Worm (Caenorhabditis elegans) whole organism, L4 larva: ENCODE results near the gene chk-1.
A peak's percentile ranks its signal among the peaks of the same experiment; 100 is the strongest.

Experiments used
- D1046.2 ChIP-seq: fragments of 200-800 bp; sonication (Bioruptor generic); IDR thresholded peaks from 2 replicates; pipeline ENCODE4 v1.3.6; 2022; ENCODE audit warnings: missing genetic modification characterization, missing compliant biosample characterization
- F10B5.3 ChIP-seq: sonication (generic microtip); optimal IDR thresholded peaks from 2 replicates; lab custom pipeline; 2016; ENCODE audit warnings: mild to moderate bottlenecking, missing genetic modification characterization, missing compliant biosample characterization
- F26F4.8 ChIP-seq: fragments of 200-800 bp; sonication (Bioruptor generic); conservative IDR thresholded peaks from 2 replicates; pipeline ENCODE4 v1.3.6; 2022; ENCODE audit warnings: missing genetic modification characterization, missing compliant biosample characterization
- F49E8.2 ChIP-seq: sonication (generic microtip); optimal IDR thresholded peaks from 2 replicates; lab custom pipeline; 2016; ENCODE audit warnings: missing compliant biosample characterization, mild to moderate bottlenecking, missing genetic modification characterization, borderline replicate concordance
- R02D3.7 ChIP-seq: fragments of 150-350 bp; sonication (generic microtip); optimal IDR thresholded peaks from 3 replicates; lab custom pipeline; 2014; ENCODE audit warnings: missing biosample characterization, missing genetic modification characterization
- T20F7.1 ChIP-seq: fragments of 200-800 bp; sonication (Bioruptor generic); optimal IDR thresholded peaks from 2 replicates; lab custom pipeline; 2018; ENCODE audit warnings: mild to moderate bottlenecking, missing genetic modification characterization, missing compliant biosample characterization
- Y48G9A.11 ChIP-seq: fragments of 200-800 bp; sonication (Bioruptor generic); IDR thresholded peaks from 2 replicates; pipeline ENCODE4 v1.3.6; 2022; ENCODE audit warnings: missing genetic modification reagents, missing genetic modification characterization, missing compliant biosample characterization
- ZK546.5 ChIP-seq, 2 experiments: sonication (generic microtip); optimal IDR thresholded peaks; 2 replicates each; lab custom pipeline; 2017; ENCODE audit warnings: missing biosample characterization in 2 of 2, missing genetic modification characterization in 2 of 2
- aha-1 ChIP-seq: fragments of 150-350 bp; peaks from one replicate; lab custom pipeline; 2014; ENCODE audit warnings: missing biosample characterization, missing genetic modification characterization
- ceh-28 ChIP-seq: fragments of 150-350 bp; optimal IDR thresholded peaks from 2 replicates; lab custom pipeline; 2014; ENCODE audit warnings: missing biosample characterization, missing genetic modification reagents, missing genetic modification characterization
- ceh-44 ChIP-seq: fragments of 200-800 bp; sonication (Bioruptor generic); IDR thresholded peaks from 2 replicates; pipeline ENCODE4 v1.3.6; 2022; ENCODE audit warnings: missing genetic modification reagents, missing genetic modification characterization, missing compliant biosample characterization
- ceh-62 ChIP-seq: sonication (generic microtip); optimal IDR thresholded peaks from 2 replicates; lab custom pipeline; 2017; ENCODE audit warnings: missing biosample characterization, missing genetic modification characterization
- daf-12 ChIP-seq: fragments of 150-350 bp; optimal IDR thresholded peaks from 2 replicates; lab custom pipeline; 2014; ENCODE audit warnings: missing biosample characterization, missing genetic modification reagents, missing genetic modification characterization
- daf-16 ChIP-seq, 3 experiments: sonication (generic microtip); optimal IDR thresholded peaks; 2 replicates each; lab custom pipeline; 2016 to 2017; ENCODE audit warnings: missing genetic modification characterization in 3 of 3, missing genetic modification reagents in 3 of 3, mild to moderate bottlenecking in 2 of 3, missing compliant biosample characterization in 2 of 3, missing biosample characterization in 1 of 3, moderate library complexity in 1 of 3
- daf-19 ChIP-seq: fragments of 200-800 bp; sonication (Bioruptor generic); conservative IDR thresholded peaks from 2 replicates; pipeline ENCODE4 v1.3.6; 2022; ENCODE audit warnings: missing genetic modification characterization, missing compliant biosample characterization
- daf-8 ChIP-seq: fragments of 200-800 bp; sonication (Bioruptor generic); IDR thresholded peaks from 2 replicates; pipeline ENCODE4 v1.3.6; 2022; ENCODE audit warnings: missing genetic modification characterization, missing compliant biosample characterization
- dmd-8 ChIP-seq: fragments of 200-800 bp; sonication (Bioruptor generic); IDR thresholded peaks from 2 replicates; pipeline ENCODE4 v1.3.6; 2022; ENCODE audit warnings: missing genetic modification characterization, missing compliant biosample characterization
- dpl-1 ChIP-seq: fragments of 150-350 bp; optimal IDR thresholded peaks from 2 replicates; lab custom pipeline; 2014; ENCODE audit warnings: missing biosample characterization, missing genetic modification reagents, missing genetic modification characterization
- egl-27 ChIP-seq: sonication (generic microtip); optimal IDR thresholded peaks from 3 replicates; lab custom pipeline; 2017; ENCODE audit warnings: missing biosample characterization, missing genetic modification reagents, missing genetic modification characterization
- gei-8 ChIP-seq: fragments of 200-800 bp; sonication (Bioruptor generic); optimal IDR thresholded peaks from 2 replicates; lab custom pipeline; 2018; ENCODE audit warnings: mild to moderate bottlenecking, missing genetic modification characterization, missing compliant biosample characterization
- hif-1 ChIP-seq, 2 experiments: sonication (generic microtip); optimal IDR thresholded peaks; 2 replicates each; lab custom pipeline; 2016 to 2017; ENCODE audit warnings: missing compliant biosample characterization in 2 of 2, missing genetic modification characterization in 2 of 2, missing genetic modification reagents in 2 of 2, missing genotype in 2 of 2, mild to moderate bottlenecking in 1 of 2
- hlh-11 ChIP-seq: fragments of 200-800 bp; sonication (Bioruptor generic); optimal IDR thresholded peaks from 2 replicates; lab custom pipeline; 2018; ENCODE audit warnings: mild to moderate bottlenecking, missing genetic modification characterization, missing compliant biosample characterization
- hmg-1.1 ChIP-seq: fragments of 200-800 bp; sonication (Bioruptor generic); IDR thresholded peaks from 2 replicates; pipeline ENCODE4 v1.3.6; 2022; ENCODE audit warnings: missing genetic modification reagents, missing genetic modification characterization, missing compliant biosample characterization
- lim-7 ChIP-seq: fragments of 200-800 bp; sonication (Bioruptor generic); IDR thresholded peaks from 2 replicates; pipeline ENCODE4 v1.3.6; 2022; ENCODE audit warnings: missing genetic modification characterization, missing compliant biosample characterization
- lin-39 ChIP-seq: fragments of 150-350 bp; optimal IDR thresholded peaks from 2 replicates; lab custom pipeline; 2014; ENCODE audit warnings: missing biosample characterization, missing genetic modification reagents, missing genetic modification characterization
- lsy-2 ChIP-seq, 2 experiments: fragments of 150-350 bp in 1 of 2; sonication (generic microtip) in 1 of 2; optimal IDR thresholded peaks; 2 replicates each; lab custom pipeline; 2014 to 2017; ENCODE audit warnings: missing biosample characterization in 2 of 2, missing genetic modification characterization in 2 of 2
- mdl-1 ChIP-seq, 2 experiments: fragments of 150-350 bp in 1 of 2; sonication (generic microtip) in 1 of 2; optimal IDR thresholded peaks; 2 replicates each; lab custom pipeline; 2014 to 2017; ENCODE audit warnings: missing biosample characterization in 2 of 2, missing genetic modification characterization in 2 of 2
- mes-2 ChIP-seq: sonication (generic microtip); optimal IDR thresholded peaks from 2 replicates; lab custom pipeline; 2016; ENCODE audit warnings: missing genotype, mild to moderate bottlenecking, missing genetic modification characterization, missing compliant biosample characterization; ENCODE audit not compliant: poor library complexity, severe bottlenecking
- nhr-102 ChIP-seq: sonication (generic microtip); optimal IDR thresholded peaks from 2 replicates; lab custom pipeline; 2016; ENCODE audit warnings: mild to moderate bottlenecking, missing genetic modification characterization, moderate library complexity, missing compliant biosample characterization
- nhr-11 ChIP-seq: fragments of 150-350 bp; optimal IDR thresholded peaks from 2 replicates; lab custom pipeline; 2014; ENCODE audit warnings: missing biosample characterization, missing genetic modification characterization
- nhr-111 ChIP-seq: fragments of 200-800 bp; sonication (Bioruptor generic); optimal IDR thresholded peaks from 2 replicates; lab custom pipeline; 2018; ENCODE audit warnings: mild to moderate bottlenecking, missing genetic modification characterization, missing compliant biosample characterization
- nhr-28 ChIP-seq: fragments of 150-350 bp; optimal IDR thresholded peaks from 2 replicates; lab custom pipeline; 2014; ENCODE audit warnings: missing biosample characterization, missing genetic modification characterization
- nhr-42 ChIP-seq: fragments of 200-800 bp; sonication (Bioruptor generic); IDR thresholded peaks from 2 replicates; pipeline ENCODE4 v1.3.6; 2022; ENCODE audit warnings: missing genetic modification characterization, missing compliant biosample characterization
- nhr-48 ChIP-seq: sonication (generic microtip); optimal IDR thresholded peaks from 2 replicates; lab custom pipeline; 2016; ENCODE audit warnings: mild to moderate bottlenecking, missing genetic modification characterization, missing compliant biosample characterization
- nhr-76 ChIP-seq: fragments of 150-350 bp; optimal IDR thresholded peaks from 2 replicates; lab custom pipeline; 2014; ENCODE audit warnings: missing biosample characterization, missing genetic modification characterization
- nhr-77 ChIP-seq: fragments of 150-350 bp; optimal IDR thresholded peaks from 2 replicates; lab custom pipeline; 2014; ENCODE audit warnings: missing biosample characterization, missing genetic modification characterization
- pha-4 ChIP-seq, 2 experiments: fragments of 150-350 bp in 1 of 2; fragments of 200-800 bp in 1 of 2; sonication (Bioruptor generic) in 1 of 2; IDR thresholded peaks in 1 of 2; optimal IDR thresholded peaks in 1 of 2; 2 replicates each; pipeline versions ENCODE4 v1.3.6 to Lab custom; 2014 to 2022; ENCODE audit warnings: missing genetic modification characterization in 2 of 2, missing genetic modification reagents in 2 of 2, missing biosample characterization in 1 of 2, missing compliant biosample characterization in 1 of 2
- pqm-1 ChIP-seq: sonication (generic microtip); optimal IDR thresholded peaks from 2 replicates; lab custom pipeline; 2017; ENCODE audit warnings: missing biosample characterization, missing genetic modification characterization
- sdz-12 ChIP-seq: fragments of 200-800 bp; sonication (Bioruptor generic); optimal IDR thresholded peaks from 2 replicates; lab custom pipeline; 2018; ENCODE audit warnings: mild to moderate bottlenecking, missing genetic modification characterization, missing compliant biosample characterization
- skn-1 ChIP-seq: fragments of 150-350 bp; optimal IDR thresholded peaks from 2 replicates; lab custom pipeline; 2014; ENCODE audit warnings: missing biosample characterization, missing genetic modification characterization
- tag-97 ChIP-seq: fragments of 200-800 bp; sonication (Bioruptor generic); IDR thresholded peaks from 2 replicates; pipeline ENCODE4 v1.3.6; 2022; ENCODE audit warnings: missing genetic modification characterization, missing compliant biosample characterization
- unc-130 ChIP-seq: sonication (generic microtip); optimal IDR thresholded peaks from 2 replicates; lab custom pipeline; 2016; ENCODE audit warnings: missing genetic modification reagents, missing genetic modification characterization, missing compliant biosample characterization
- unc-62 ChIP-seq, 3 experiments: fragments of 150-350 bp in 1 of 3; sonication (generic microtip); optimal IDR thresholded peaks in 2 of 3; peaks in 1 of 3; 1 replicate in 1 of 3; 2 replicates in 2 of 3; lab custom pipeline; 2014 to 2017; ENCODE audit warnings: missing biosample characterization in 3 of 3, missing genetic modification characterization in 3 of 3, missing genetic modification reagents in 3 of 3, missing genotype in 1 of 3
- zfp-2 ChIP-seq: sonication (generic microtip); optimal IDR thresholded peaks from 2 replicates; lab custom pipeline; 2016; ENCODE audit warnings: mild to moderate bottlenecking, missing genetic modification characterization, missing compliant biosample characterization
- ztf-7 ChIP-seq: fragments of 150-350 bp; optimal IDR thresholded peaks from 2 replicates; lab custom pipeline; 2014; ENCODE audit warnings: missing biosample characterization, missing genetic modification characterization

Gene chk-1

DNA sequence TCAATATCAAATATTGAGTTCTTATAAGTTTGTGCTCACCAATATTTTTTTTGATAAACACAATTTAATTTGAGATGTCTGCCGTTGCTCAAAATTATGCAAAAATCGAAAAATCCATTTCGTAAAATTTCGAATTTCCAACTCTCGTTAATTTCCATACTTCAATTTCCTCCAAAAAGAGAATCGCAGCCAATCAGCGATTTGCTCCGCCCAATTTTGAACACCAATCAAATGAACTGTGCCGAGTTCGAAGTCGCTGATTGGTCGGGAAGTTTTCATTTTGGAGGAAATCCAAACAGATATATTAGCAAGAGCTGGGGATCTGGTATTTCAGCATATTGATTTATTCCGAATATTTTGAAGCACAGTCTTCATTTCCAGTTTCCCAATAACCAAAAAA, 48.6 kb upstream of the chk-1 start:
- TF ChIP-seq D1046.2 (GFP tag; lab: Robert Waterston, UW) = no peak
- TF ChIP-seq dmd-8 (GFP tag; lab: Robert Waterston, UW) = no peak
- TF ChIP-seq egl-27 (tag; lab: Kevin White, UChicago) = no peak
- no peak for TF ChIP-seq nhr-42 (GFP tag; lab: Robert Waterston, UW)
- no peak for TF ChIP-seq unc-130 (GFP tag; lab: Kevin White, UChicago)
- no peak for TF ChIP-seq daf-8 (GFP tag; lab: Robert Waterston, UW)
- TF ChIP-seq nhr-48 (tag; lab: Kevin White, UChicago) = no peak
- no peak for TF ChIP-seq hif-1 (tag; optimal IDR thresholded peaks at IDR 0.05; lab: Kevin White, UChicago)
- no peak for TF ChIP-seq T20F7.1
- no peak for TF ChIP-seq Y48G9A.11
- no peak for TF ChIP-seq lim-7 (GFP tag; lab: Robert Waterston, UW)
- no peak for TF ChIP-seq hlh-11 (tag; lab: Kevin White, UChicago)
- no peak for TF ChIP-seq unc-62 (GFP tag; optimal IDR thresholded peaks at IDR 0.05 in 1 of 2; lab: Kevin White, UChicago)
- no peak for TF ChIP-seq unc-62 (tag; optimal IDR thresholded peaks at IDR 0.05; lab: Kevin White, UChicago)
- no peak for TF ChIP-seq sdz-12 (GFP tag; lab: Kevin White, UChicago)
- no peak for TF ChIP-seq F26F4.8 (GFP tag; lab: Robert Waterston, UW)
- no peak for TF ChIP-seq pha-4 (GFP tag; IDR thresholded peaks at IDR 0.05; lab: Robert Waterston, UW)
- no peak for TF ChIP-seq pha-4 (tag; optimal IDR thresholded peaks at IDR 0.05; lab: Kevin White, UChicago)

DNA sequence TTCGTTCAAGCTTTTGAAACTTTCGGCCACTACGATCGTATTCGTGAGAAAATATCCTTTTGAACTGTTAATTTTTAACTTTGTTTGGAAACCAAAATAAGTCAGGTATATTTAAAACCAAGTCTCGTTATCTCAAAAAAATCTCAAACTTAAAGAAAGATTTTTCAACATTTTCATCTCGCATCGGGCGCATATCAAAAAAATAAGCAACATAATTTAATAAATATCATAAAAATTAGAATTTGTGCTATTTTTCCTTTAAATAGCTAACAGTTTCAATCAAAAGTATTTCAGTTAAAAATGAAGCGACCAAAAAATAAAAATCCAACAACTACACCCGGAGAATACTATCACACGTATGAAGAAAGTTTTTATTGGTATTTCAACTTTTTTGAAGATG, 46.7 kb upstream of the chk-1 start, which contains the start of gene srw-7:
Gene srw-7 (plus strand): TSS at position 301 of the 400 bp plus-strand sequence.
- TF ChIP-seq gei-8 (GFP tag; lab: Kevin White, UChicago) (no peak), daf-12 (tag; lab: Kevin White, UChicago) (no peak), zfp-2 (tag; lab: Kevin White, UChicago) (no peak), ZK546.5 (tag; optimal IDR thresholded peaks at IDR 0.05; lab: Kevin White, UChicago) (no peak), nhr-111 (no peak), ztf-7 (tag; lab: Kevin White, UChicago) (no peak)
- TF ChIP-seq, all 104 proteins: peak for 0

DNA sequence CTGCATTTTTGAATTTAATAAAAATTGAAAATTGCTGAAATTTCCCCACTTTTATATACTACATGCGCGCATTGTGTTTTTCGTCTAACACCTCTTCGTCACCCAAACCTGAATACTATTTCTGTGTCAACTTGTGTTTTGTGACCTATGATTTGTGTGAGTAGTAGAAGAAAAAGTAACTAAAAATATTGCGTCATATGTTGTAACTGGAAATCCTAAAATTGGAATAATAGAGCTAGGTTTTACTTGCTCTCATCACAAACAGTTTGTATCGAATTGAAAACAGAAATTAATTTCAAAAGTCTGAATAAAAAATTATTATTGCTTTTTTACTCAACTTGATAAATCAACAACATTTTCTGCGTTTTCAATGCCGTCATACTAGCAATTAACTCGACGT, 46.2 kb upstream of the chk-1 start, which contains the start of gene R08F11.4:
Gene R08F11.4 (minus strand): TSS at position 29 of the 400 bp plus-strand sequence.
- TF ChIP-seq F10B5.3 (tag; lab: Kevin White, UChicago) (no peak), daf-19 (GFP tag; lab: Robert Waterston, UW) (no peak), aha-1 (tag; lab: Kevin White, UChicago) (peak; percentile 71), nhr-28 (peak; percentile 81), nhr-76 (tag; lab: Kevin White, UChicago) (no peak), ztf-7 (tag; lab: Kevin White, UChicago) (peak; percentile 95), unc-62 (GFP tag; optimal IDR thresholded peaks at IDR 0.05 in 1 of 2; lab: Kevin White, UChicago) (peak in 1 of 2 experiments; percentile 54), unc-62 (tag; optimal IDR thresholded peaks at IDR 0.05; lab: Kevin White, UChicago) (no peak), pqm-1 (tag; lab: Kevin White, UChicago) (peak; percentile 48), skn-1 (tag; lab: Kevin White, UChicago) (no peak), hlh-11 (tag; lab: Kevin White, UChicago) (no peak), hmg-1.1 (GFP tag; lab: Robert Waterston, UW) (no peak), ceh-62 (tag; lab: Kevin White, UChicago) (no peak)

DNA sequence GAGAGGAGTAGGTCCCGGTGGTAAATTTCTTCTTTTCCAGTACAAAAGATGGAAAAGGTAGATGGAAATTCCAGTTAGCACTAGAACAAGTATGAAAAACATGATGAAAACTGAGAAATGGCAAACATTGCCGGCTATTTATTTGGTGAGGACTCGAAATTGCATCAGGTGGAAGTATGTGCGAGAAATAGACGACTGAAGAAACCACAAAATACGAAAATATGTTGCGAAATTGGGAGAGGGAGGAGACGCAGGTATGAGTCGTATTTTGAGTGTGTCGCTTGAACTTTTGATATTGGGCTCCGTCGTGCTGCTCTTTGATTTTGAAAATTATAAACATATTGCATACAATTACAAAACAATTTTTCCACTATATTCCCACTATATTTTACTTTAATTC, 44.1 kb upstream of the chk-1 start, which contains the start of gene cyp-33C8:
Gene cyp-33C8 (minus strand): TSS at position 200 of the 400 bp plus-strand sequence.
- TF ChIP-seq hlh-11 (tag; lab: Kevin White, UChicago) (peak; percentile 31), R02D3.7 (tag; lab: Kevin White, UChicago) (no peak), hmg-1.1 (GFP tag; lab: Robert Waterston, UW) (no peak), nhr-77 (tag; lab: Kevin White, UChicago) (no peak), daf-16 (GFP tag; optimal IDR thresholded peaks at IDR 0.05; lab: Kevin White, UChicago) (no peak), daf-16 (tag; optimal IDR thresholded peaks at IDR 0.05; lab: Kevin White, UChicago) (peak; percentile 70), nhr-102 (peak; percentile 31), tag-97 (GFP tag; lab: Robert Waterston, UW) (no peak), mes-2 (tag; lab: Kevin White, UChicago) (peak; percentile 23), Y48G9A.11 (no peak), dpl-1 (GFP tag; lab: Kevin White, UChicago) (peak; percentile 16), mdl-1 (tag; optimal IDR thresholded peaks at IDR 0.05; lab: Kevin White, UChicago) (no peak), ceh-28 (tag; lab: Kevin White, UChicago) (no peak), ceh-44 (GFP tag; lab: Robert Waterston, UW) (no peak), F49E8.2 (tag; lab: Kevin White, UChicago) (no peak), lsy-2 (tag; optimal IDR thresholded peaks at IDR 0.05; lab: Kevin White, UChicago) (no peak), lin-39 (tag; lab: Kevin White, UChicago) (no peak), nhr-11 (tag; lab: Kevin White, UChicago) (peak; percentile 63), sdz-12 (GFP tag; lab: Kevin White, UChicago) (no peak)
